Worm (Caenorhabditis elegans) whole organism, dauer: ENCODE measurements around the gene Y51A2D.8.

ENCODE experiments used
- unc-62 ChIP-seq: sonication (generic microtip); optimal IDR thresholded peaks from 2 replicates; lab custom pipeline; 2017; ENCODE audit warnings: missing biosample characterization, missing genetic modification reagents, missing genetic modification characterization

The Y51A2D.8 gene

DNA sequence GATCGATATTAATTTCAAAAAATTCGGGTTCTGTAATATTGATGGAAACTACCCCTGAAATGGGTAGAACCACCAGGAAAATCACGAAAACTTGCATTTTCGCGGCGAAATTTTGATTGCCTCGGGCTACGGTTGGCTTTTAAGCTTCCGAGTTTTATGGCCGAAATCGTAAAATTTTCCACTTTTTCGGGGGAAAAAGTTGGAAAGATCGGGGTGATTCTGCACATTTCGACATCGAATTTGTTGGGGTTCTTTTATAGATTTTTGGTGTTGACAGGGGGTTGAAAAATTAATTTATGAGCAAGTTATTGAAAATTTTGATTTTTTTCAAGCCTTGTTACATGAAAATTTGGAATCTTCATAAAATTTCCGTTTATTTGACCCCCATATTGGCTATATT, at the start of gene Y51A2D.8:
Gene Y51A2D.8 (minus strand): TSS at position 101 of the 400 bp plus-strand sequence.
- no peak for TF ChIP-seq unc-62

DNA sequence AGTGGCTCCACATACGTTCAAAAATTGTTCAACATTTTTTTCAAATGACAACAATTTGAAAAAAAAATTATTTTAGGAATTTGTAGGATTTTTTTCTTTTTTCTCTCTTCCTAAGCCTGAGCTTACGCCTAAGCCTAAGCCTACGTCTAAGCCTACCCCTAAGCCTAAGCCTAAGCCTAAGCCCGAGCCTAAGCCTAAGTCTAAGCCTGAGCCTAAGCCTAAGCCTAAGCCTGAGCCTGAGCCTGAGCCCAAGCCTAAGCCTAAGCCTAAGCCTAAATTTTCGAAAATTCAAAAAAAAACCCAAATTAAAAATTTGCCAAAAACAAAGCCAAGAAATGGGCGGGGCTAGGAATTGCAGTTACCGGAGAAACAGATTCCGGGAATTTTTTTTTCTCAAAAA, 44.1 kb upstream of the Y51A2D.8 start:
- TF ChIP-seq unc-62 = no peak

DNA sequence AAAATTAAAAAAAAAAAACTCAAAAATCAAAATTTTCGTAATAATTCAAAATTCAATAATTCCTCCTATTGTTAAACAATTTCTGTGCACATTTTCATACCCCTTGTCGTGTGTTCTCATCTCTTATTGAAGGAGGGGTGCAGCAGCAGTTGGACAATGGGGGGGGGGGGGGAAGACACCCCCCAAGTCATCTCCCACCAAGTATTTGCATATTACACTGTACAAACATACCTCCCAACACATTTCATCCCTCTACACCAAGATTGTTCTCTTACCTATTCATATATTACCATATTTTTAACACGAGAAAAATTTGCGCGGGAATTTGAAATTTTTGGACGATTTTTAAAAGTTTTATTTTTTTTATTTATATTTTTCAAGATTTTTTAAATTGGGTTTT, 42.6 kb upstream of the Y51A2D.8 start:
- TF ChIP-seq unc-62 = no peak

DNA sequence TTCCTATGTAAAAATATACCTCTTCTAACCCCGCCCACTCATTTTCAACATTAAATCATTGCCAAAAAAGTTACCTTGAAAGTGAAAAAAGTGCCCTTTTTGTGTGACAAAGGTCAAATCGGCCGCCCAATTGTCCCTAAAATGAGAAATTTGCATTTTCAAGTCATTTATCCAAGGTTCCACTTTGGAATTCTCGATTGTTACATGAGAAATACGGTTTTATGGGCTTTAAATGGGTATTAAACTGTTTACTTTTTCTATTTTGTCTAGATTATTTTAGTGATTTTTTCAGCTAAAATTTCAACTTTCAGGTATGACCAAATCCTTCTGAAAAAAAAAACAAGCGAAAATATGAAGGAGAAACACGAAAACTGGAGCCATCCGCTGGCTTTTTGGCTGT, 38.8 kb upstream of the Y51A2D.8 start, which contains the start of gene grdn-1:
Gene grdn-1 (plus strand): TSS at position 301 of the 400 bp plus-strand sequence.
- no peak for TF ChIP-seq unc-62

DNA sequence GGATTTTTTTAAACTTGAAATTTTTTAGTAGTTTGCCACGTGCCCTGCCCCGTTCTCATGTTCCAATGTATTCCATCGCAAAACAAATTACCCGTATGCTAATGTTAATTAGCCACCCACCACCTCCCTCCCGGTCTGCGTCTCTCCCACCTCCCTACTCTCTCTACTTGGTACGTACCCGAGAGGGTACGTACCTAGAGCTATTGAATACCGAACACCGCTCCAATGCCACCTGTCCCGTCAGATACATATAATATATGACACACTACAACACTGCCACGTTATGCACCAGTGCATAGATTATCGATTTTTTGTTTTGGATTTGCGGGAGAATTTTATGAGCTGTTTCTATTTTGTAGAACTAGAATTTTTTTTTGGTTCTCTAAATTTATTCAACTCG, 35.9 kb upstream of the Y51A2D.8 start:
- TF ChIP-seq unc-62 = no peak

DNA sequence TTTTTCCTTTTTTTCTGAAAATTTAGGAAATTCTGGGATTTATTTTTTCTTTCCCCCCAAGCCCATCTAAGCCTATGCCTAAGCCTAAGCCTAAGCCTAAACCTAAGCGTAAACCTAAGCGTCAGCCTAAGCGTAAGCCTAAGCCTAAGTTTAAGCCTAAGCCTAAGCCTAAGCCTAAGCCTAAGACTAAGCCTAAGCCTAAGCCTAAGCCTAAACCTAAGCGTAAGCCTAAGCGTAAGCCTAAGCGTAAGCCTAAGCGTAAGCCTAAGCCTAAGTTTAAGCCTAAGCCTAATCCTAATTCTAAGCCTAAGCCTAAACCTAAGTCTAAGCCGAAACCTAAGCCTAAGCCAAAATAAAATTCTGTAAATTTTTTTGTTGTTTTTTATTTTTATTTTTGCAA, 34.3 kb upstream of the Y51A2D.8 start:
- TF ChIP-seq unc-62 = no peak

DNA sequence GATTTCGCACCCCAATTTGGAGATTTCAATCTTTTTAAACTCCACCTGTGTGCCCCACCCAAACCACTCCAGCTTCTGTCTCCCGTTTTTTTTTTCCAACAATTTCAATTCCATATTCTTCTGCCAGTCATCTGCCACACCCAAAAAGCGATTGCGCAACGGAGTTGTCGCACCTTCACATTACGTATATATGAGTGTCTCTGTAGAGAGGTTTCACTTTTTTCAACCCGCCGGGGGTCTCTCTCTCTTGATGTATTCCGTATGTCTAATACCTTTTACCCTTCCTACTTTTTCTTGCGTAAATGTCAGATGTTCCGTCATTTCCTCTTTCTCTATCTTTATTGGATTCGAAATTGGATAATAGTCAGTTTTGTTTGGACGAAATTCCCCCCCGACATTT, 33.3 kb upstream of the Y51A2D.8 start:
- TF ChIP-seq unc-62 = no peak

DNA sequence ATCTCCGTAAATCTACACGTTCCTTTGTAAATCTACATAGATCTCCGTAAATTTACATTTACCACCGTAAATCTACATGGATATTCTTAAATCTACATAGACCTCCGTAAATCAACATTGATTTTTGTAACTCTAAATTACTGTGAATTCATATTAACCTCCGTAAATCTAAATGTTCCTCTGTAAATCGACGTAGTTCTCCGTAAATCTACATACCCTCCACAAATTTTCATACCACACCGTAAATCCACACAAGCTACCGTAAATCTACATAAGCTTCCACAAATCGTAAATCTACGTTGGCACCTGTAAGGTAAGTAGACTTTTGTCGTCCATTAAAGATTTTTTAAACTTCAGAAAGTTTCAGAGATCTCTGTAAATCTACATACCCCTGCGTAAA, 31.5 kb upstream of the Y51A2D.8 start:
- TF ChIP-seq unc-62 = no peak

DNA sequence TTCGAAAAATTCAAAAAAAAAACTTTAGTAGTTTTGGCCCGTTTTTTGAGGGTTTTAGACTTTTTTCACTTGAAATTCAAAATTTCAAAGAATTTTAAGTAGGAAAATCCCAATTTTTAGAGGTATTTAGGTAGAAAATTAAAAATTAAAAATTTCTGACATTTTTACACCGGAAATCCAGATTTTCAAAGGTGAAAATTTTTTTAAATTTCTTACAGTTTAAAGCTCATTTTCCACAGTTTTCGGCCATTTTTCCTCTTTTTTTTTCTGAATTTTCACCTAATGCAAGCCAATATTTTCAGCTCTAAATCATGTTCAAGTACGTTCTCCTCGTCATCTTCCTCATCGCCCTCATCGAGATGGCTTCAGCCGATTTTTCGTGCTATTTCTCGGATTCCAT, 28.7 kb upstream of the Y51A2D.8 start, which contains the start of gene txt-14:
Gene txt-14 (plus strand): TSS at position 301 of the 400 bp plus-strand sequence.
- no peak for TF ChIP-seq unc-62

DNA sequence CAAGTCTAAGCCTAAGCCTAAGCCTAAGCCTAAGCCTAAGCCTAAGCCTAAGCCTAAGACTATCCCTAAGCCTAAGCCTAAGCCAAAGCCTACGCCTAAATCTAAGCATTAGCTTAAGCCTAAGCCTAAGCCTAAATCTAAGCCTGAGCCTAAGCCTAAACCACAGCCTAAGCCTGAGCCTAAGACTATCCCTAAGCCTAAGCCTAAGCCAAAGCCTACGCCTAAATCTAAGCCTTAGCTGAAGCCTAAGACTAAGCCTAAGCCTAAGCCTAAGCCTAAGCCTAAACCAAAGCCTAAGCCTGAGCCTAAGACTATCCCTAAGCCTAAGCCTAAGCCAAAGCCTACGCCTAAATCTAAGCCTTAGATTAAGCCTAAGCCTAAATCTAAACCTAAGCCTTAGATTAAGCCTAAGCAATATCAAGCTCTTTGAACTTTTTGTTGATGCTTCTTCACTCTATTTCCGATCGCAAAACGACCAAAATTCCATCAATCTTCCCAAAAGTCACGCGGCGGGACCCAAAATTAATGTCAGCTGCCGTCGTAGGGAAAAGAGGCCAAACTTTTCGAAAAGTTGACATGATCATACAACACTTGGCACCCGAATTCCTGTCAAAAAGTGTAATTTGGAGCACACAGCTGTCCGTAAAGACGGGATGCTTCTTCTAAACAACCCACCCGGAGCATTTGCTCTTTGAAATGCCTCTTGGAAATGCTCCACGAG, 27.9 kb upstream of the Y51A2D.8 start:
- no peak for TF ChIP-seq unc-62

DNA sequence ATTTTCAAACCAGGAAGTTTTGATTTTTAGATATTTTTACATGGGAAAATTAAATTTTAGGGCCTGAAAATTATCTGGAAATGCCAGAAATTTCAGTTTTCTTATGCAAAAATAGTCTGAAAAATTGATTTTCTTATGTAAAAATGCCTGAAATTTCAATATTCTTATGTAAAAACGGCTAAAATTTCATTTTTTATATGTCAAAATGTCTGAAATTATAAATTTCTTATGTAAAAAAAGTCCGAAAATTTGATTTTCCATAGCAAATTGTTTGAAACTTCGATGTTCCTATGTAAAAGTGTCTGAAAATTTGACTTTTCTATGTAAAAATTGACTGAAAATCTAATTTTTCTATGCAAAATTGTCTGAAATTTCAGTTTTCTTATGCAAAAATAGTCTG, 26.0 kb upstream of the Y51A2D.8 start, which contains the start of gene Y51A2D.13:
Gene Y51A2D.13 (minus strand): TSS at position 101 of the 400 bp plus-strand sequence.
- no peak for TF ChIP-seq unc-62

DNA sequence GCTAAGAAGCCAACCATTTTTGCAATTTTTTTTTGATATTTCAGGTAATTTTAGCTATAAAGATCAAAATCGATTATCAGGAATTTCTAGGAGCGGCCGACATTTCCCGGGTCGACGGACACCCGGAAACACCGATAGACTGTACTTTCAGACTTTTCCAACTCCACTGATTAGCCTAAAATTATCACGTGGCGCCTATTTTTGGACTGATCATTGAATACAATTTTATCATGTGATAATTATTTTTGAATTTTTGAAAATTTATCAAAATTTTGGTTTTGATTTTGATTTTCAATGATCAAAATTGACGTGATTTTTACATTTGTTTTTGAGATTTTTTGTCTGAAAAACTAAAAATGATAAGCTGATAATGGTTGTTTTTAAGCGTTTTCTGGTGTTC, 24.7 kb upstream of the Y51A2D.8 start:
- no peak for TF ChIP-seq unc-62

DNA sequence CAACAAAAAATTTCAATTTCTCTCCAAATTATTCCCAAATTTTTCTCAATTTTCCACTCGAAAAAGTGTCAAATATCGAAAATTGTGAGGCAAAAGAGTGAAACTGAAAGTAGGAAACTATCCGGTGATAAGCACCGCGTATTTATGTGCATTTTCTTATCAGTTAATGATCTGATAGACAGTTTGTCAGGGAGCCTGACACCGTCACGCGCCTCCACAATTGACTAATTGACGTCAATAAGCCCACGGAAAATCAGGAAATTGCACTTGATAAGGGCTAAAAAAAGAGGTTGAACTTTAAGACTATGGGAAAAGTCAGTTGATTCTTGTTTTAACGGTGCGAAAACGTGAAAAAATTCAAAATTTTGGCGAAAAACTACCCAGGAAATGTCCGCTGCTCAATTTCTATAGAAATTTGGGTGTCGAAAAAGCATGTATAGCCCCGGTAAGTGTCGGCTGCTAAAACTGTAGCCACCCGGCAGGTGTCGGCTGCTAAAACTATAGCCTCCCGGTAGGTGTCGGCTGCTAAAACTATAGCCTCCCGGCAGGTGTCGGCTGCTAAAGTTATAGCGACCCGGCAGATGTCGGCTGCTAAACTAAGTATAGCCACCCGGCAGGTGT, 23.9 kb upstream of the Y51A2D.8 start:
- no peak for TF ChIP-seq unc-62

DNA sequence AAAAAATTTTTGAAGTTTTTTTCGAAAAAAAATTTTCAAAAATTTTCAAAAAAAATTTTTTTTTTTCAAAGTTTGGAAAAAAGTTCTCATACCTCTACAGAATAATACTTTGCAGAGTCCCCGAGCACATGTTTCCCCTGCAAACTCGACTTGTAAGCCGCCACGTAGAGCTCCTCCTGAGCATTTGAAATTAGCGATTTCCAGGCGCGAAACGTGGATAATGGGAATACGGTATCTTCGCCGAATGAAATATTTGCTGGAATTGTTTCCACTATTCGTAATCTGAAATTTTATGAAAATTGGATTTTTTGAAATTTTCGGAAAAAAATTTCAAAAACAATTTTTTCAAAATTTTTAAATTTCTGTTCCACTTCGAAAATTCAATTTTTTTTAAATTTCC, 22.5 kb upstream of the Y51A2D.8 start:
- TF ChIP-seq unc-62 = no peak

DNA sequence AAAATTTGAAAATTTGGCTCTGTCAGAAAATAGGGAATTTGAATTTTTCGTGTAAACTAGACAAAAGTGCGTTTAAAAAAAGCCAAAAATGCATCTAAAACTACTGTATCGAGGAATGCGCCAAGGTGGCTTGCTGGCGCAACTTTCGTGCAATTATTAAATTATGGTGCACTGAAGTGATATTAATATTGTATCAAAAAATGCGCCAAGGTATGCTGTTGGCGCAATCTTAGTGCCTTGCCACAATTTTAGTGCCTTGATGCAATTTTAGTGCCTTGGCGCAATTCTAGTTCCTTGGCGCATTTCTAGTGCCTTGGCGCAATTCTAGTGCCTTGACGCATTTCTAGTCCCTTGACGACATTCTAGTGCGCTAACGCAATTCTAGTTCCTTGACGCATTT, 21.4 kb upstream of the Y51A2D.8 start:
- TF ChIP-seq unc-62 = no peak

DNA sequence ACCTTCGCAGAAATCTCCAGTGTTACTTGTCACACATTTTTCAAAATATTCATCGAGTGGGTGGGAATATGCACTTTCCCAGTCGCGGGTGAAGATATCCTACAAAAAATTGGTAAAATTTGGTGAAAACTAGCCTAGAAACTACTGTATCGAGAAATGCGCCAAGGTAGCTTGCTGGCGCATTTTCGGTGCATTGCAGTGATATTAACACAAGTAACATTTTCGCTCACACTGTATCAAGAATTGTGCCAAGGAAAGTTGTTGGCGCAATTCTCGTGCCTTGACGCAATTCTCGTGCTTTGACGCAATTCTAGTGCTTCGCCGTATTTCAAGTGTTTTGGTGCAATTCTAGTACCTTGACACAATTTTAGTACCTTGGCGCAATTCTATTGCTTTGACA, 19.5 kb upstream of the Y51A2D.8 start:
- no peak for TF ChIP-seq unc-62

DNA sequence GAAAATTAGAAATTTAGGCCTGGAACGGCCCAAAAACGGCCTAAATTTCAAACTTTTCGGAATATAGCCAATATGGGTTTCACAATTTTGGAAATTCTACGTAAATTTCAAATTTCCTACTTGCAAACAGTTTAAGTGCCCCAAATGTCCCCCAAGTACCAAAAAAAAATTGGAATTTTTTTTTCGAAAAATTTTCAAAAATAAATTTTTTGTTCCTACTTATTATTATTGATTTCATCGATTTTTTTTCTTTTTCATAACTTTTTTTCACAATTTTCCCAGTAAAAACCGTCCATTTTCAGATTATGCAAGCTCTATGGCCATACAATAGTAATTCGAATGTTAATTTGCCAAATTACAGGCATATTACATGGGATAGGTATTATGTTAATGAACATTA, 17.9 kb upstream of the Y51A2D.8 start, which contains the start of gene Y51A2D.21:
Gene Y51A2D.21 (plus strand): TSS at position 301 of the 400 bp plus-strand sequence.
- no peak for TF ChIP-seq unc-62

DNA sequence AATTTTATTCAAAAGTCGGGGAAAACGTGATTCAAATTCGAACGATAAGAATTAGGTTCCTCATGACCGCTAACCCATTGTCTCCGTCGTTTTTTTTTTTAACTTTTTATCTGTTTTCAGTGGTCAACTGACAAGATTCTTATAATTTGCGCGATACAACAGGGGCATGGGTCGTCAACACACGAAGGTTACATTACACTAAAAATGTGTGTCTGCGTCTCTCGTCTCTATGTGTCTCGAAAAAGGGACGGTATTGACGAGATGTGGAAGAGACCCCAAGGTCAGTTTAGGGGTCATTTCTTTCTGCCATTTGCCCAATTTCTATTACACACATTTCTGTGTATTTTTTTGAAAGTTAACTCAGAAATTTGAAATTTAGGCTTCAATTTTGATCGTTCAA, 15.8 kb upstream of the Y51A2D.8 start:
- TF ChIP-seq unc-62 = no peak
